Worm (Caenorhabditis elegans) whole organism, midembryonic: ENCODE data around the gene pag-3.

Experiments
- T22C8.4 ChIP-seq: fragments of 200-800 bp; sonication (Bioruptor generic); IDR thresholded peaks from 2 replicates; pipeline ENCODE4 v1.3.6; 2022; ENCODE audit warnings: missing genetic modification characterization, missing compliant biosample characterization
- cog-1 ChIP-seq: sonication (generic microtip); optimal IDR thresholded peaks from 2 replicates; lab custom pipeline; 2016; ENCODE audit warnings: missing genetic modification characterization, missing compliant biosample characterization
- flt-1 ChIP-seq: fragments of 200-800 bp; sonication (Bioruptor generic); IDR thresholded peaks from 2 replicates; pipeline ENCODE4 v1.3.6; 2022; ENCODE audit warnings: missing genetic modification characterization, missing compliant biosample characterization
- klf-2 ChIP-seq: fragments of 200-800 bp; sonication (Bioruptor generic); conservative IDR thresholded peaks from 2 replicates; pipeline ENCODE4 v1.3.6; 2022; ENCODE audit warnings: missing genetic modification reagents, missing genetic modification characterization, missing compliant biosample characterization
- ref-1 ChIP-seq: fragments of 200-800 bp; sonication (Bioruptor generic); conservative IDR thresholded peaks from 2 replicates; pipeline ENCODE4 v1.3.6; 2022; ENCODE audit warnings: missing genetic modification reagents, missing genetic modification characterization, missing compliant biosample characterization
- tab-1 ChIP-seq: fragments of 200-800 bp; sonication (Bioruptor generic); IDR thresholded peaks from 2 replicates; pipeline ENCODE4 v1.3.6; 2022; ENCODE audit warnings: missing genetic modification characterization, missing compliant biosample characterization
- ztf-23 ChIP-seq: fragments of 200-800 bp; sonication (Bioruptor generic); IDR thresholded peaks from 2 replicates; pipeline ENCODE4 v1.3.6; 2022; ENCODE audit warnings: missing genetic modification reagents, missing genetic modification characterization, missing compliant biosample characterization
- ztf-29 ChIP-seq: fragments of 200-800 bp; sonication (Bioruptor generic); IDR thresholded peaks from 2 replicates; pipeline ENCODE4 v1.3.6; 2022; ENCODE audit warnings: missing genetic modification reagents, missing genetic modification characterization, missing compliant biosample characterization

DNA sequence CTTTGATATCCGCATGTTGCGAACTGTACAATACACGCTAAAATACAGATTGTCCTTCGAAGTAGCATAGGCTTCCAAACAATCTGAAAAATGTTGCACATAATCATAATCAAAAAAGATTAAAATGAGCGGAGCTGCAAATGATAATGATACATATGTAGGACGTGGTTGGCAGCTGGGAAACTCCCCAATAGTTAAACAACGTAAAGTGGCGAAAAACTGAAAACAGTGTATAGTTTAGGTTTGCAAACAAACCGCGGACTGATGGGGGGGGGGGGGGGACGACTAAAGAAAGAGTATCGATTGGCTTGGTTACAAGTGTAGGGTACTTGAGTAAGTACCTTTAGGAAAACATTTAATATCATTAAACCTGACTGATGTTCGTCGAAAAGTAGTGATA, 49.3 kb downstream of the pag-3 start, which contains the start of gene hex-5:
- TF ChIP-seq ztf-23 = no peak
- TF ChIP-seq ref-1 (GFP tag; lab: Robert Waterston, UW) = no peak
- no peak for TF ChIP-seq T22C8.4 (GFP tag; lab: Robert Waterston, UW)
- TF ChIP-seq tab-1 (GFP tag; lab: Robert Waterston, UW) = no peak
- no peak for TF ChIP-seq flt-1 (GFP tag; lab: Robert Waterston, UW)
- no peak for TF ChIP-seq ztf-29 (GFP tag; lab: Robert Waterston, UW)
- no peak for TF ChIP-seq cog-1 (tag; lab: Kevin White, UChicago)
- no peak for TF ChIP-seq klf-2 (GFP tag; lab: Robert Waterston, UW)
